Worm (Caenorhabditis elegans) whole organism, mixed stage, embryonic: ENCODE data around the gene B0491.6.

ENCODE experiments used
- ceh-39 ChIP-seq: fragments of 150-350 bp; optimal IDR thresholded peaks from 2 replicates; lab custom pipeline; 2014; ENCODE audit warnings: missing biosample characterization, missing genetic modification characterization
- nhr-237 ChIP-seq: fragments of 150-350 bp; optimal IDR thresholded peaks from 2 replicates; lab custom pipeline; 2014; ENCODE audit warnings: missing biosample characterization, missing genetic modification characterization
- sem-2 ChIP-seq: fragments of 200-800 bp; sonication (Bioruptor generic); optimal IDR thresholded peaks from 2 replicates; lab custom pipeline; 2018; ENCODE audit warnings: mild to moderate bottlenecking, missing genetic modification characterization, missing compliant biosample characterization

- TF ChIP-seq ceh-39 (tag; lab: Kevin White, UChicago), result no peak
- no peak for TF ChIP-seq nhr-237 (tag; lab: Kevin White, UChicago)
- TF ChIP-seq sem-2 (GFP tag; lab: Kevin White, UChicago), result no peak
These were observed 5.3 kb upstream of the B0491.6 start for ce11 chrII:11353471-11353870.
